Fruit fly (Drosophila melanogaster) whole organism, embryonic: Measurements from ENCODE around the gene stas.
A peak's percentile ranks its signal among the peaks of the same experiment; 100 is the strongest.

ENCODE experiments used
- Ada2b ChIP-seq: fragments of 200-800 bp; sonication (Bioruptor generic); IDR thresholded peaks from 2 replicates; pipeline ENCODE4 v1.3.6; 2022; ENCODE audit warnings: missing biosample characterization, missing genetic modification characterization
- BEAF-32 ChIP-seq: fragments of 200-800 bp; sonication (Bioruptor generic); optimal IDR thresholded peaks from 3 replicates; lab custom pipeline; 2017; ENCODE audit warnings: missing biosample characterization, missing genetic modification characterization, mild to moderate bottlenecking, moderate library complexity, missing genetic modification reagents
- CG10321 ChIP-seq: fragments of 200-800 bp; sonication (Bioruptor generic); IDR thresholded peaks from 2 replicates; pipeline ENCODE4 v1.3.6; 2022; ENCODE audit warnings: missing biosample characterization, missing genetic modification characterization
- CG10959 ChIP-seq: fragments of 200-800 bp; sonication (Bioruptor generic); IDR thresholded peaks from 2 replicates; pipeline ENCODE4 v1.3.6; 2022; ENCODE audit warnings: missing biosample characterization, missing genetic modification characterization
- CG11085 ChIP-seq: fragments of 200-800 bp; sonication (Bioruptor generic); IDR thresholded peaks from 2 replicates; pipeline ENCODE4 v1.3.6; 2022; ENCODE audit warnings: missing biosample characterization, missing genetic modification characterization
- CG11504 ChIP-seq: fragments of 200-800 bp; sonication (Bioruptor generic); optimal IDR thresholded peaks from 3 replicates; lab custom pipeline; 2019; ENCODE audit warnings: missing biosample characterization, mild to moderate bottlenecking, missing genetic modification characterization, moderate library complexity
- CG12155 ChIP-seq: fragments of 200-800 bp; sonication (Bioruptor generic); optimal IDR thresholded peaks from 3 replicates; lab custom pipeline; 2016; ENCODE audit warnings: missing biosample characterization, missing genetic modification characterization
- CG1233 ChIP-seq: fragments of 200-800 bp; sonication (Bioruptor generic); optimal IDR thresholded peaks from 4 replicates; lab custom pipeline; 2018; ENCODE audit warnings: missing biosample characterization, mild to moderate bottlenecking, missing genetic modification characterization
- CG12744 ChIP-seq: fragments of 200-800 bp; sonication (Bioruptor generic); optimal IDR thresholded peaks from 2 replicates; lab custom pipeline; 2016; ENCODE audit warnings: missing biosample characterization, missing genetic modification characterization
- CG13123 ChIP-seq: fragments of 200-800 bp; sonication (Bioruptor generic); optimal IDR thresholded peaks from 2 replicates; lab custom pipeline; 2016; ENCODE audit warnings: missing biosample characterization, missing genetic modification characterization
- CG14965 ChIP-seq: fragments of 200-800 bp; sonication (Bioruptor generic); optimal IDR thresholded peaks from 2 replicates; lab custom pipeline; 2016; ENCODE audit warnings: missing biosample characterization, missing genetic modification characterization, borderline replicate concordance
- CG2116 ChIP-seq: fragments of 200-800 bp; sonication (Bioruptor generic); optimal IDR thresholded peaks from 3 replicates; lab custom pipeline; 2018; ENCODE audit warnings: missing biosample characterization, mild to moderate bottlenecking, missing genetic modification characterization
- CG32767 ChIP-seq: fragments of 200-800 bp; sonication (Bioruptor generic); IDR thresholded peaks from 2 replicates; pipeline ENCODE4 v1.3.6; 2022; ENCODE audit warnings: missing biosample characterization, missing genetic modification characterization
- CG3281 ChIP-seq: fragments of 200-800 bp; sonication (Bioruptor generic); optimal IDR thresholded peaks from 3 replicates; lab custom pipeline; 2017; ENCODE audit warnings: missing biosample characterization, mild to moderate bottlenecking, missing genetic modification characterization
- CG6813 ChIP-seq: fragments of 200-800 bp; sonication (Bioruptor generic); optimal IDR thresholded peaks from 2 replicates; lab custom pipeline; 2017; ENCODE audit warnings: missing biosample characterization, missing genetic modification characterization, mild to moderate bottlenecking, moderate library complexity, missing genetic modification reagents
- CG8089 ChIP-seq: fragments of 200-800 bp; sonication (Bioruptor generic); optimal IDR thresholded peaks from 3 replicates; lab custom pipeline; 2016; ENCODE audit warnings: missing biosample characterization, missing genetic modification characterization
- D ChIP-seq, 2 experiments: fragments of 200-800 bp in 1 of 2; fragments of >200 bp in 1 of 2; sonication (Bioruptor generic) in 1 of 2; optimal IDR thresholded peaks; 2 replicates in 1 of 2; 3 replicates in 1 of 2; lab custom pipeline; 2017; ENCODE audit warnings: mild to moderate bottlenecking in 1 of 2, missing biosample characterization in 1 of 2, missing genetic modification characterization in 1 of 2, missing genetic modification reagents in 1 of 2
- D19A ChIP-seq: fragments of 200-800 bp; optimal IDR thresholded peaks from 3 replicates; lab custom pipeline; 2019; ENCODE audit warnings: missing biosample characterization, mild to moderate bottlenecking, missing genetic modification characterization, moderate library complexity
- Dbx ChIP-seq: fragments of 200-800 bp; sonication (Bioruptor generic); IDR thresholded peaks from 3 replicates; pipeline ENCODE4 v1.3.6; 2022; ENCODE audit warnings: missing biosample characterization, missing genetic modification characterization
- Dip3 ChIP-seq: fragments of 200-800 bp; sonication (Bioruptor generic); optimal IDR thresholded peaks from 3 replicates; lab custom pipeline; 2016; ENCODE audit warnings: missing biosample characterization, missing genetic modification characterization
- Doc2 ChIP-seq: fragments of 200-800 bp; sonication (Bioruptor generic); IDR thresholded peaks from 2 replicates; pipeline ENCODE4 v1.3.6; 2022; ENCODE audit warnings: missing biosample characterization, missing genetic modification characterization
- HLH54F ChIP-seq: fragments of 200-800 bp; sonication (Bioruptor generic); optimal IDR thresholded peaks from 3 replicates; lab custom pipeline; 2016; ENCODE audit warnings: missing biosample characterization, missing genetic modification characterization
- Hr78 ChIP-seq, 2 experiments: fragments of 200-800 bp in 1 of 2; fragments of >200 bp in 1 of 2; sonication (Bioruptor generic) in 1 of 2; optimal IDR thresholded peaks; 2 replicates each; lab custom pipeline; 2017 to 2019; ENCODE audit warnings: missing biosample characterization in 2 of 2, missing genetic modification characterization in 2 of 2, mild to moderate bottlenecking in 1 of 2, moderate library complexity in 1 of 2
- Neu2 ChIP-seq: fragments of 200-800 bp; sonication (Bioruptor generic); optimal IDR thresholded peaks from 3 replicates; lab custom pipeline; 2016; ENCODE audit warnings: missing biosample characterization, missing genetic modification characterization, borderline replicate concordance
- Nf-YC ChIP-seq: fragments of 200-800 bp; optimal IDR thresholded peaks from 3 replicates; lab custom pipeline; 2019; ENCODE audit warnings: missing biosample characterization, mild to moderate bottlenecking, missing genetic modification characterization, moderate library complexity
- Spps ChIP-seq: fragments of 200-800 bp; sonication (Bioruptor generic); optimal IDR thresholded peaks from 2 replicates; lab custom pipeline; 2018; ENCODE audit warnings: missing biosample characterization, mild to moderate bottlenecking, missing genetic modification characterization
- Stat92E ChIP-seq, 3 experiments: fragments of >200 bp in 2 of 3; fragments of 200-800 bp in 1 of 3; sonication (Bioruptor generic) in 1 of 3; optimal IDR thresholded peaks; 2 replicates each; lab custom pipeline; 2017 to 2019; ENCODE audit warnings: missing biosample characterization in 3 of 3, missing genetic modification characterization in 3 of 3, mild to moderate bottlenecking in 1 of 3, moderate library complexity in 1 of 3
- ac ChIP-seq: fragments of 200-800 bp; sonication (Bioruptor generic); optimal IDR thresholded peaks from 3 replicates; lab custom pipeline; 2017; ENCODE audit warnings: missing biosample characterization, mild to moderate bottlenecking, missing genetic modification characterization
- bcd ChIP-seq: fragments of 200-800 bp; sonication (Bioruptor generic); optimal IDR thresholded peaks from 2 replicates; lab custom pipeline; 2017; ENCODE audit warnings: missing biosample characterization, mild to moderate bottlenecking, missing genetic modification characterization
- bowl ChIP-seq: fragments of 200-800 bp; sonication (Bioruptor generic); IDR thresholded peaks from 2 replicates; pipeline ENCODE4 v1.3.6; 2022; ENCODE audit warnings: missing biosample characterization, missing genetic modification characterization
- caup ChIP-seq: fragments of 200-800 bp; sonication (Bioruptor generic); optimal IDR thresholded peaks from 3 replicates; lab custom pipeline; 2017; ENCODE audit warnings: missing biosample characterization, mild to moderate bottlenecking, missing genetic modification characterization, moderate library complexity; ENCODE audit not compliant: severe bottlenecking
- dan ChIP-seq: fragments of 200-800 bp; sonication (Bioruptor generic); IDR thresholded peaks from 2 replicates; pipeline ENCODE4 v1.3.6; 2022; ENCODE audit warnings: missing biosample characterization, missing genetic modification characterization
- ems ChIP-seq: fragments of 200-800 bp; sonication (Bioruptor generic); optimal IDR thresholded peaks from 3 replicates; lab custom pipeline; 2016; ENCODE audit warnings: missing biosample characterization, missing genetic modification characterization
- en ChIP-seq: fragments of 200-800 bp; sonication (Bioruptor generic); optimal IDR thresholded peaks from 2 replicates; lab custom pipeline; 2016; ENCODE audit warnings: missing biosample characterization, missing genetic modification characterization
- gro ChIP-seq: fragments of 200-800 bp; sonication (Bioruptor generic); optimal IDR thresholded peaks from 2 replicates; lab custom pipeline; 2016; ENCODE audit warnings: missing biosample characterization, missing genetic modification characterization
- h ChIP-seq: fragments of >200 bp; optimal IDR thresholded peaks from 2 replicates; lab custom pipeline; 2017
- jing ChIP-seq: fragments of 200-800 bp; sonication (Bioruptor generic); optimal IDR thresholded peaks from 2 replicates; lab custom pipeline; 2018; ENCODE audit warnings: missing biosample characterization, mild to moderate bottlenecking, missing genetic modification characterization
- kni ChIP-seq: fragments of 200-800 bp; sonication (Bioruptor generic); optimal IDR thresholded peaks from 3 replicates; lab custom pipeline; 2017; ENCODE audit warnings: mild to moderate bottlenecking, missing biosample characterization, missing genetic modification reagents, missing genetic modification characterization
- mirr ChIP-seq: fragments of 200-800 bp; sonication (Bioruptor generic); optimal IDR thresholded peaks from 3 replicates; lab custom pipeline; 2018; ENCODE audit warnings: missing biosample characterization, mild to moderate bottlenecking, missing genetic modification characterization
- mld ChIP-seq: fragments of 200-800 bp; sonication (Bioruptor generic); IDR thresholded peaks from 3 replicates; pipeline ENCODE4 v1.3.6; 2022; ENCODE audit warnings: missing biosample characterization, missing genetic modification characterization; ENCODE audit not compliant: partially characterized antibody
- nom ChIP-seq: fragments of 200-800 bp; sonication (Bioruptor generic); optimal IDR thresholded peaks from 2 replicates; lab custom pipeline; 2017; ENCODE audit warnings: missing biosample characterization, missing genetic modification characterization, mild to moderate bottlenecking, moderate library complexity, missing genetic modification reagents
- oc ChIP-seq: fragments of 200-800 bp; sonication (Bioruptor generic); optimal IDR thresholded peaks from 2 replicates; lab custom pipeline; 2018; ENCODE audit warnings: missing biosample characterization, mild to moderate bottlenecking, missing genetic modification characterization, moderate library complexity
- pita ChIP-seq: fragments of 200-800 bp; sonication (Bioruptor generic); optimal IDR thresholded peaks from 2 replicates; lab custom pipeline; 2017; ENCODE audit warnings: missing biosample characterization, mild to moderate bottlenecking, missing genetic modification characterization
- pum ChIP-seq: fragments of 200-800 bp; sonication (Bioruptor generic); optimal IDR thresholded peaks from 2 replicates; lab custom pipeline; 2016; ENCODE audit warnings: missing biosample characterization, missing genetic modification characterization
- sc ChIP-seq, 3 experiments: fragments of >200 bp in 2 of 3; fragments of 200-800 bp in 1 of 3; sonication (Bioruptor generic) in 1 of 3; optimal IDR thresholded peaks; 2 replicates in 2 of 3; 3 replicates in 1 of 3; lab custom pipeline; 2017; ENCODE audit warnings: mild to moderate bottlenecking in 1 of 3, missing biosample characterization in 1 of 3, missing genetic modification characterization in 1 of 3, missing genetic modification reagents in 1 of 3
- ssp ChIP-seq: fragments of 200-800 bp; sonication (Bioruptor generic); IDR thresholded peaks from 2 replicates; pipeline ENCODE4 v1.3.6; 2022; ENCODE audit warnings: missing biosample characterization, missing genetic modification characterization
- vnd ChIP-seq: fragments of 200-800 bp; sonication (Bioruptor generic); IDR thresholded peaks from 3 replicates; pipeline ENCODE4 v1.3.6; 2022; ENCODE audit warnings: missing biosample characterization, missing genetic modification characterization; ENCODE audit not compliant: partially characterized antibody
- yki ChIP-seq: fragments of >200 bp; optimal IDR thresholded peaks from 3 replicates; lab custom pipeline; 2018

The stas gene

DNA sequence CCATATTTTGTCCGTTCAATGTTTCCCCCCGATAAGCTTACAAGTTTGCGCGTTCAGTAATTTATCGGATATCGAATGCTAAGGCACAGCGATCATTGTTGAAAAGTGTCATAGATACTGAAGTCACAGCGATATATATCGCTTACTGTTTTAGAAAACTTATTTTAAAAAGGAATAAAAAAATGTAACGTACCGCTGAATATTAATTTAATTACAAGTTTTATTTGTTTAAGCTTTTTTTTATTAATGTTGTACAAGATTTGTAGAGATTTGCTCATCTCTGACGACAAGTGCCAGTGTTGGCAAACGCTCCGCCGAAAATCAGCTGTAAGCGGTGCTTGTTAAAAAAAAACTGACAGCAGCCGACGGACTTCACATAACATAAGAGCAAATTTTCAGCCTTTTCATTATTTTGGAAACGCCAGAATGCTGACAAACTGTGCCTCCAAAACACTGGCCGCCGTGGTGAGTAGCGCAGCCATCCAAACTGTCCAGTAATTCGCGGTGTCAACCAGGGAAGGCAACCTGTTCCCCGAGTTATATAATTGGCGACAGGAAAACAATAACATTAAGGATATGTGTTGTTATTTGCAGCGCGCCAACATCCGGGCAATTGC lies 4.4 kb upstream of the stas start, which contains the start of the genes corolla and ND-24 (continued):
- TF ChIP-seq mld (GFP tag; lab: Robert Waterston, UW) (no peak), oc (tag; lab: Kevin White, UChicago) (no peak), jing (GFP tag; lab: Kevin White, UChicago) (no peak), D (optimal IDR thresholded peaks at IDR 0.05; lab: Kevin White, UChicago) (no peak), D (GFP tag; optimal IDR thresholded peaks at IDR 0.05; lab: Kevin White, UChicago) (peak; percentile 63), Nf-YC (peak; percentile 47), HLH54F (peak; percentile 90), CG10321 (GFP tag; lab: Robert Waterston, UW) (peak; percentile 49; the same call in 1 of the 2 replicates), vnd (peak; percentile 85), CG32767 (GFP tag; lab: Robert Waterston, UW) (peak; percentile 80; the same call in 1 of the 2 replicates), CG8089 (peak; percentile 69), Hr78 (GFP tag; optimal IDR thresholded peaks at IDR 0.05; lab: Kevin White, UChicago) (no peak), CG13123 (GFP tag; lab: Kevin White, UChicago) (peak; percentile 76), bcd (peak; percentile 78), CG2116 (GFP tag; lab: Kevin White, UChicago) (peak; percentile 89), en (GFP tag; lab: Kevin White, UChicago) (peak; percentile 6), kni (GFP tag; lab: Kevin White, UChicago) (no peak), Neu2 (no peak), Dip3 (peak; percentile 84), CG11504 (tag; lab: Kevin White, UChicago) (no peak), pum (GFP tag; lab: Kevin White, UChicago) (peak; percentile 89), dan (GFP tag; lab: Robert Waterston, UW) (peak; percentile 46; the same call in 1 of the 2 replicates), pita (no peak), Ada2b (GFP tag; lab: Robert Waterston, UW) (peak; percentile 82), mirr (GFP tag; lab: Kevin White, UChicago) (no peak), CG6813 (GFP tag; lab: Kevin White, UChicago) (no peak), yki (lab: Kevin White, UChicago) (no peak), Spps (peak; percentile 59), Stat92E (GFP tag; optimal IDR thresholded peaks at IDR 0.05; lab: Kevin White, UChicago) (no peak), Dbx (GFP tag; lab: Robert Waterston, UW) (peak; percentile 93), CG12155 (peak; percentile 83), CG12744 (GFP tag; lab: Kevin White, UChicago) (peak; percentile 77), ems (GFP tag; lab: Kevin White, UChicago) (peak; percentile 83), CG14965 (GFP tag; lab: Kevin White, UChicago) (no peak), gro (GFP tag; lab: Kevin White, UChicago) (peak; percentile 86), CG1233 (GFP tag; lab: Kevin White, UChicago) (peak; percentile 71), CG3281 (GFP tag; lab: Kevin White, UChicago) (peak; percentile 67), BEAF-32 (GFP tag; lab: Kevin White, UChicago) (peak; percentile 89), sc (optimal IDR thresholded peaks at IDR 0.05; lab: Kevin White, UChicago) (no peak), sc (GFP tag; optimal IDR thresholded peaks at IDR 0.05; lab: Kevin White, UChicago) (peak; percentile 58), nom (GFP tag; lab: Kevin White, UChicago) (peak; percentile 31), bowl (GFP tag; lab: Robert Waterston, UW) (peak; percentile 68; the same call in 1 of the 2 replicates), ssp (peak; percentile 84), caup (GFP tag; lab: Kevin White, UChicago) (peak; percentile 78), CG11085 (GFP tag; lab: Robert Waterston, UW) (peak; percentile 80), ac (GFP tag; lab: Kevin White, UChicago) (no peak), h (lab: Kevin White, UChicago) (no peak), D19A (tag; lab: Kevin White, UChicago) (peak; percentile 37), Doc2 (no peak), CG10959 (GFP tag; lab: Robert Waterston, UW) (peak; percentile 85)
